Fruit fly (Drosophila melanogaster) whole organism, embryonic: ENCODE results near the gene Pde9.

Experiments
- Atf6 ChIP-seq: fragments of 200-800 bp; sonication (Bioruptor generic); IDR thresholded peaks from 2 replicates; pipeline ENCODE4 v1.3.6; 2022; ENCODE audit warnings: missing biosample characterization, missing genetic modification characterization
- B-H1 ChIP-seq: fragments of 200-800 bp; sonication (Bioruptor generic); IDR thresholded peaks from 3 replicates; pipeline ENCODE4 v1.3.6; 2022; ENCODE audit warnings: missing biosample characterization, missing genetic modification characterization
- BtbVII ChIP-seq: fragments of 200-800 bp; sonication (Bioruptor generic); optimal IDR thresholded peaks from 3 replicates; lab custom pipeline; 2017; ENCODE audit warnings: missing biosample characterization, mild to moderate bottlenecking, missing genetic modification characterization
- CG13287 ChIP-seq: fragments of 200-800 bp; sonication (Bioruptor generic); IDR thresholded peaks from 2 replicates; pipeline ENCODE4 v1.3.6; 2022; ENCODE audit warnings: missing biosample characterization, missing genetic modification characterization; ENCODE audit not compliant: partially characterized antibody
- CG15514 ChIP-seq: fragments of 200-800 bp; sonication (Bioruptor generic); optimal IDR thresholded peaks from 3 replicates; lab custom pipeline; 2017; ENCODE audit warnings: missing biosample characterization, missing genetic modification characterization, mild to moderate bottlenecking, moderate library complexity, missing genetic modification reagents
- CG16779 ChIP-seq: fragments of 200-800 bp; sonication (Bioruptor generic); IDR thresholded peaks from 2 replicates; pipeline ENCODE4 v1.3.6; 2022; ENCODE audit warnings: missing biosample characterization, missing genetic modification characterization
- CG17802 ChIP-seq: fragments of 200-800 bp; sonication (Bioruptor generic); optimal IDR thresholded peaks from 2 replicates; lab custom pipeline; 2018; ENCODE audit warnings: missing biosample characterization, mild to moderate bottlenecking, missing genetic modification characterization, moderate library complexity
- CG18764 ChIP-seq: fragments of 200-800 bp; sonication (Bioruptor generic); optimal IDR thresholded peaks from 3 replicates; lab custom pipeline; 2016; ENCODE audit warnings: missing biosample characterization, missing genetic modification characterization
- CG2678 ChIP-seq: fragments of 200-800 bp; sonication (Bioruptor generic); optimal IDR thresholded peaks from 3 replicates; lab custom pipeline; 2019; ENCODE audit warnings: missing biosample characterization, mild to moderate bottlenecking, missing genetic modification characterization, moderate library complexity
- CG32767 ChIP-seq: fragments of 200-800 bp; sonication (Bioruptor generic); IDR thresholded peaks from 2 replicates; pipeline ENCODE4 v1.3.6; 2022; ENCODE audit warnings: missing biosample characterization, missing genetic modification characterization
- CG3281 ChIP-seq: fragments of 200-800 bp; sonication (Bioruptor generic); optimal IDR thresholded peaks from 3 replicates; lab custom pipeline; 2017; ENCODE audit warnings: missing biosample characterization, mild to moderate bottlenecking, missing genetic modification characterization
- CG34422 ChIP-seq: fragments of 200-800 bp; sonication (Bioruptor generic); IDR thresholded peaks from 3 replicates; pipeline ENCODE4 v1.3.6; 2022; ENCODE audit warnings: missing biosample characterization, missing genetic modification characterization
- CG3838 ChIP-seq: fragments of 200-800 bp; sonication (Bioruptor generic); optimal IDR thresholded peaks from 3 replicates; lab custom pipeline; 2016; ENCODE audit warnings: missing biosample characterization, missing genetic modification characterization
- CG43689 ChIP-seq: fragments of 200-800 bp; sonication (Bioruptor generic); IDR thresholded peaks from 2 replicates; pipeline ENCODE4 v1.3.6; 2022; ENCODE audit warnings: missing biosample characterization, missing genetic modification characterization
- CG8388 ChIP-seq: fragments of 200-800 bp; sonication (Bioruptor generic); optimal IDR thresholded peaks from 2 replicates; lab custom pipeline; 2019; ENCODE audit warnings: missing biosample characterization, mild to moderate bottlenecking, missing genetic modification characterization, moderate library complexity
- D19B ChIP-seq: fragments of 200-800 bp; sonication (Bioruptor generic); optimal IDR thresholded peaks from 2 replicates; lab custom pipeline; 2017; ENCODE audit warnings: missing biosample characterization, mild to moderate bottlenecking, missing genetic modification characterization
- Fer1 ChIP-seq: fragments of 200-800 bp; sonication (Bioruptor generic); optimal IDR thresholded peaks from 2 replicates; lab custom pipeline; 2017; ENCODE audit warnings: missing biosample characterization, mild to moderate bottlenecking, missing genetic modification characterization
- Hmr ChIP-seq: fragments of 200-800 bp; sonication (Bioruptor generic); optimal IDR thresholded peaks from 3 replicates; lab custom pipeline; 2017; ENCODE audit warnings: mild to moderate bottlenecking, missing biosample characterization, missing genetic modification reagents, missing genetic modification characterization
- Med ChIP-seq: fragments of 200-800 bp; sonication (Bioruptor generic); peaks from one replicate; lab custom pipeline; 2016; ENCODE audit warnings: missing biosample characterization, missing genetic modification characterization, mild to moderate bottlenecking, inconsistent platforms, moderate library complexity
- Meics ChIP-seq: fragments of 200-800 bp; sonication (Bioruptor generic); optimal IDR thresholded peaks from 2 replicates; lab custom pipeline; 2017; ENCODE audit warnings: missing biosample characterization, mild to moderate bottlenecking, missing genetic modification characterization
- Oaz ChIP-seq: fragments of 200-800 bp; sonication (Bioruptor generic); IDR thresholded peaks from 2 replicates; pipeline ENCODE4 v1.3.6; 2022; ENCODE audit warnings: missing biosample characterization, missing genetic modification characterization
- Rfx ChIP-seq: fragments of 200-800 bp; sonication (Bioruptor generic); IDR thresholded peaks from 2 replicates; pipeline ENCODE4 v1.3.6; 2022; ENCODE audit warnings: missing biosample characterization, missing genetic modification characterization
- Rx ChIP-seq: fragments of 200-800 bp; sonication (Bioruptor generic); IDR thresholded peaks from 2 replicates; pipeline ENCODE4 v1.3.6; 2022; ENCODE audit warnings: missing biosample characterization, missing genetic modification characterization
- Sry-δ ChIP-seq: fragments of 200-800 bp; sonication (Bioruptor generic); optimal IDR thresholded peaks from 2 replicates; lab custom pipeline; 2016; ENCODE audit warnings: missing biosample characterization, missing genetic modification characterization
- al ChIP-seq: fragments of 200-800 bp; sonication (Bioruptor generic); IDR thresholded peaks from 2 replicates; pipeline ENCODE4 v1.3.6; 2022; ENCODE audit warnings: missing biosample characterization, missing genetic modification characterization
- ap ChIP-seq: fragments of 200-800 bp; sonication (Bioruptor generic); IDR thresholded peaks from 2 replicates; pipeline ENCODE4 v1.3.6; 2022; ENCODE audit warnings: missing biosample characterization, missing genetic modification characterization
- caup ChIP-seq: fragments of 200-800 bp; sonication (Bioruptor generic); optimal IDR thresholded peaks from 3 replicates; lab custom pipeline; 2017; ENCODE audit warnings: missing biosample characterization, mild to moderate bottlenecking, missing genetic modification characterization, moderate library complexity; ENCODE audit not compliant: severe bottlenecking
- cwo ChIP-seq: fragments of 200-800 bp; sonication (Bioruptor generic); optimal IDR thresholded peaks from 3 replicates; lab custom pipeline; 2017; ENCODE audit warnings: missing biosample characterization, missing genetic modification characterization, mild to moderate bottlenecking, moderate library complexity, missing genetic modification reagents
- dmrt11E ChIP-seq: fragments of 200-800 bp; sonication (Bioruptor generic); optimal IDR thresholded peaks from 3 replicates; lab custom pipeline; 2018; ENCODE audit warnings: missing biosample characterization, mild to moderate bottlenecking, missing genetic modification characterization, moderate library complexity
- ewg ChIP-seq: fragments of 200-800 bp; sonication (Bioruptor generic); optimal IDR thresholded peaks from 3 replicates; lab custom pipeline; 2017; ENCODE audit warnings: mild to moderate bottlenecking, missing biosample characterization, missing genetic modification reagents, missing genetic modification characterization
- exex ChIP-seq: fragments of 200-800 bp; sonication (Bioruptor generic); optimal IDR thresholded peaks from 4 replicates; lab custom pipeline; 2018; ENCODE audit warnings: missing biosample characterization, mild to moderate bottlenecking, missing genetic modification characterization, moderate library complexity
- fru ChIP-seq: fragments of >200 bp; optimal IDR thresholded peaks from 2 replicates; lab custom pipeline; 2017
- h ChIP-seq: fragments of >200 bp; optimal IDR thresholded peaks from 2 replicates; lab custom pipeline; 2017
- hbn ChIP-seq: fragments of 200-800 bp; sonication (Bioruptor generic); IDR thresholded peaks from 2 replicates; pipeline ENCODE4 v1.3.6; 2022; ENCODE audit warnings: missing biosample characterization, missing genetic modification characterization; ENCODE audit not compliant: partially characterized antibody
- lab ChIP-seq: fragments of 200-800 bp; sonication (Bioruptor generic); optimal IDR thresholded peaks from 3 replicates; lab custom pipeline; 2017; ENCODE audit warnings: missing biosample characterization, missing genetic modification characterization, mild to moderate bottlenecking, moderate library complexity, missing genetic modification reagents
- mirr ChIP-seq: fragments of 200-800 bp; sonication (Bioruptor generic); optimal IDR thresholded peaks from 3 replicates; lab custom pipeline; 2018; ENCODE audit warnings: missing biosample characterization, mild to moderate bottlenecking, missing genetic modification characterization
- nerfin-1 ChIP-seq: fragments of 200-800 bp; sonication (Bioruptor generic); optimal IDR thresholded peaks from 3 replicates; lab custom pipeline; 2019; ENCODE audit warnings: missing biosample characterization, mild to moderate bottlenecking, missing genetic modification characterization, moderate library complexity
- nom ChIP-seq: fragments of 200-800 bp; sonication (Bioruptor generic); optimal IDR thresholded peaks from 2 replicates; lab custom pipeline; 2017; ENCODE audit warnings: missing biosample characterization, missing genetic modification characterization, mild to moderate bottlenecking, moderate library complexity, missing genetic modification reagents
- phol ChIP-seq: fragments of 200-800 bp; sonication (Bioruptor generic); optimal IDR thresholded peaks from 3 replicates; lab custom pipeline; 2018; ENCODE audit warnings: missing biosample characterization, mild to moderate bottlenecking, missing genetic modification characterization, moderate library complexity
- rib ChIP-seq: fragments of 200-800 bp; sonication (Bioruptor generic); IDR thresholded peaks from 2 replicates; pipeline ENCODE4 v1.3.6; 2022; ENCODE audit warnings: missing biosample characterization, missing genetic modification characterization
- schlank ChIP-seq: fragments of 200-800 bp; sonication (Bioruptor generic); optimal IDR thresholded peaks from 2 replicates; lab custom pipeline; 2018; ENCODE audit warnings: missing biosample characterization, mild to moderate bottlenecking, missing genetic modification characterization
- sug ChIP-seq: fragments of 200-800 bp; optimal IDR thresholded peaks from 2 replicates; lab custom pipeline; 2019; ENCODE audit warnings: missing biosample characterization, mild to moderate bottlenecking, missing genetic modification characterization, moderate library complexity
- wor ChIP-seq: fragments of 200-800 bp; sonication (Bioruptor generic); IDR thresholded peaks from 2 replicates; pipeline ENCODE4 v1.3.6; 2022; ENCODE audit warnings: missing biosample characterization, missing genetic modification characterization
- zf30C ChIP-seq: fragments of 200-800 bp; sonication (Bioruptor generic); optimal IDR thresholded peaks from 3 replicates; lab custom pipeline; 2018; ENCODE audit warnings: missing biosample characterization, mild to moderate bottlenecking, missing genetic modification characterization

The Pde9 gene

dm6 chrX:12886543-12886942 is 10.6 kb downstream of the Pde9 start:
- TF ChIP-seq rib (GFP tag; lab: Robert Waterston, UW) (0 out of 2 replicates have a peak, but pooled peaks have one; percentile 41), Hmr (GFP tag; lab: Kevin White, UChicago) (peak; percentile 24), B-H1 (GFP tag; lab: Robert Waterston, UW) (no peak), mirr (GFP tag; lab: Kevin White, UChicago) (peak; percentile 50), CG13287 (no peak), Sry-δ (GFP tag; lab: Kevin White, UChicago) (no peak), wor (GFP tag; lab: Robert Waterston, UW) (no peak), D19B (GFP tag; lab: Kevin White, UChicago) (no peak), CG43689 (GFP tag; lab: Robert Waterston, UW) (no peak), CG34422 (GFP tag; lab: Robert Waterston, UW) (no peak), Rx (GFP tag; lab: Robert Waterston, UW) (no peak), cwo (peak; percentile 4), CG32767 (GFP tag; lab: Robert Waterston, UW) (no peak), BtbVII (GFP tag; lab: Kevin White, UChicago) (peak; percentile 40), CG16779 (no peak), nom (GFP tag; lab: Kevin White, UChicago) (no peak), sug (tag; lab: Kevin White, UChicago) (peak; percentile 15), zf30C (GFP tag; lab: Kevin White, UChicago) (no peak), exex (tag; lab: Kevin White, UChicago) (peak; percentile 74), Rfx (peak; percentile 56; the same call in 1 of the 2 replicates), h (lab: Kevin White, UChicago) (no peak), CG18764 (no peak), fru (lab: Kevin White, UChicago) (no peak), CG8388 (GFP tag; lab: Kevin White, UChicago) (no peak), CG3838 (GFP tag; lab: Kevin White, UChicago) (no peak), nerfin-1 (tag; lab: Kevin White, UChicago) (no peak), dmrt11E (tag; lab: Kevin White, UChicago) (no peak), Med (peak; percentile 51), ap (GFP tag; lab: Robert Waterston, UW) (no peak), Atf6 (0 out of 2 replicates have a peak, but pooled peaks have one; percentile 10), CG3281 (GFP tag; lab: Kevin White, UChicago) (peak; percentile 33), al (GFP tag; lab: Robert Waterston, UW) (no peak), Oaz (GFP tag; lab: Robert Waterston, UW) (no peak), schlank (tag; lab: Kevin White, UChicago) (no peak), CG17802 (tag; lab: Kevin White, UChicago) (no peak), hbn (GFP tag; lab: Robert Waterston, UW) (no peak), CG15514 (peak; percentile 44), CG2678 (peak; percentile 27), caup (GFP tag; lab: Kevin White, UChicago) (peak; percentile 40), Fer1 (GFP tag; lab: Kevin White, UChicago) (no peak), ewg (GFP tag; lab: Kevin White, UChicago) (no peak), phol (no peak), Meics (GFP tag; lab: Kevin White, UChicago) (peak; percentile 34), lab (peak; percentile 64)
